Worm (Caenorhabditis elegans): ENCODE measurements around the gene W10C6.2.

W10C6.2 gene

ce11 chrII:11149866-11150685, 28.4 kb upstream of the W10C6.2 start (continued):
- TF ChIP-seq snpc-4 (tag; optimal IDR thresholded peaks at IDR 0.05) = no peak
- peak; percentile 79 for TF ChIP-seq mep-1 (tag; optimal IDR thresholded peaks at IDR 0.05)
- TF ChIP-seq daf-16 (GFP tag; optimal IDR thresholded peaks at IDR 0.05) = peak in 1 of 2 experiments; percentile 76
- peak; percentile 63 for TF ChIP-seq daf-16 (tag; optimal IDR thresholded peaks at IDR 0.05)
- no peak for TF ChIP-seq zip-11 (GFP tag; IDR thresholded peaks at IDR 0.05)
- TF ChIP-seq zfp-2 (tag; optimal IDR thresholded peaks at IDR 0.05) = no peak
- TF ChIP-seq egl-27 (tag; optimal IDR thresholded peaks at IDR 0.05) = no peak
- no peak for TF ChIP-seq F37D6.2 (tag; optimal IDR thresholded peaks at IDR 0.05)
- TF ChIP-seq dve-1 (tag; optimal IDR thresholded peaks at IDR 0.05; ENCODE audit: insufficient read depth) = peak; percentile 69
- TF ChIP-seq nhr-77 (tag; optimal IDR thresholded peaks at IDR 0.05) = peak; percentile 98
- TF ChIP-seq lsy-2 (tag; optimal IDR thresholded peaks at IDR 0.05) = peak in 1 of 2 experiments; percentile 15
- no peak for TF ChIP-seq nhr-25 (tag; optimal IDR thresholded peaks at IDR 0.05; ENCODE audit: borderline replicate concordance, insufficient read depth)
- TF ChIP-seq php-3 (GFP tag; IDR thresholded peaks at IDR 0.05) = peak; percentile 86
- TF ChIP-seq ceh-62 (tag; optimal IDR thresholded peaks at IDR 0.05) = no peak
- TF ChIP-seq unc-62 (GFP tag; optimal IDR thresholded peaks at IDR 0.05 in 1 of 2) = peak; percentile 24 to 87
- TF ChIP-seq unc-62 (tag; optimal IDR thresholded peaks at IDR 0.05) = no peak
- no peak for TF ChIP-seq spr-1 (tag; optimal IDR thresholded peaks at IDR 0.05)
- TF ChIP-seq tra-1 (GFP tag; IDR thresholded peaks at IDR 0.05) = peak; percentile 66; the same call in 1 of the 2 replicates
- TF ChIP-seq ztf-7 (tag; optimal IDR thresholded peaks at IDR 0.05) = no peak
- TF ChIP-seq ceh-44 (GFP tag; IDR thresholded peaks at IDR 0.05) = no peak
- 0 out of 2 replicates have a peak, but pooled peaks have one; percentile 46 for TF ChIP-seq mxl-2 (GFP tag; conservative IDR thresholded peaks at IDR 0.05)
- TF ChIP-seq attf-4 (tag; optimal IDR thresholded peaks at IDR 0.05) = no peak
- TF ChIP-seq unc-130 (GFP tag; optimal IDR thresholded peaks at IDR 0.05) = no peak
- no peak for TF ChIP-seq pqm-1 (tag; optimal IDR thresholded peaks at IDR 0.05)
- TF ChIP-seq snpc-1.2 (GFP tag; IDR thresholded peaks at IDR 0.05) = 0 out of 2 replicates have a peak, but pooled peaks have one; percentile 31
- no peak for TF ChIP-seq dmd-8 (GFP tag; IDR thresholded peaks at IDR 0.05)
- TF ChIP-seq lir-3 (tag; optimal IDR thresholded peaks at IDR 0.05) = no peak
- TF ChIP-seq mdl-1 (tag; optimal IDR thresholded peaks at IDR 0.05) = no peak
- TF ChIP-seq hlh-30 (tag; optimal IDR thresholded peaks at IDR 0.05; ENCODE audit: insufficient read depth) = no peak
- peak; percentile 43 for TF ChIP-seq jun-1 (tag; optimal IDR thresholded peaks at IDR 0.05)
- no peak for TF ChIP-seq tag-97 (GFP tag; IDR thresholded peaks at IDR 0.05)
- TF ChIP-seq ctbp-1 (GFP tag; IDR thresholded peaks at IDR 0.05) = 0 out of 2 replicates have a peak, but pooled peaks have one; percentile 10
- TF ChIP-seq nhr-102 (tag; optimal IDR thresholded peaks at IDR 0.05) = peak; percentile 88
- TF ChIP-seq hif-1 (tag; optimal IDR thresholded peaks at IDR 0.05) = no peak
- no peak for TF ChIP-seq nhr-111 (GFP tag; optimal IDR thresholded peaks at IDR 0.05)
- peak; percentile 66 for TF ChIP-seq hlh-11 (tag; optimal IDR thresholded peaks at IDR 0.05)
- TF ChIP-seq aha-1 (tag) = peak; percentile 92
- TF ChIP-seq nhr-10 (tag; optimal IDR thresholded peaks at IDR 0.05) = peak; percentile 71
- TF ChIP-seq T20F7.1 (GFP tag; optimal IDR thresholded peaks at IDR 0.05) = peak; percentile 59
- no peak for TF ChIP-seq F49E8.2 (tag; optimal IDR thresholded peaks at IDR 0.05; ENCODE audit: borderline replicate concordance)
- TF ChIP-seq R02D3.7 (tag; optimal IDR thresholded peaks at IDR 0.05) = no peak
- TF ChIP-seq fkh-10 (GFP tag; optimal IDR thresholded peaks at IDR 0.05) = no peak
- no peak for TF ChIP-seq nhr-6 (tag; optimal IDR thresholded peaks at IDR 0.05)
- peak; percentile 57 for TF ChIP-seq nhr-41 (GFP tag; IDR thresholded peaks at IDR 0.05)
- TF ChIP-seq lin-13 (GFP tag; optimal IDR thresholded peaks at IDR 0.05) = no peak
- TF ChIP-seq arid-1 (GFP tag; conservative IDR thresholded peaks at IDR 0.05) = peak; percentile 77; the same call in 1 of the 2 replicates
- 0 out of 2 replicates have a peak, but pooled peaks have one; percentile 40 for TF ChIP-seq F26F4.8 (GFP tag; conservative IDR thresholded peaks at IDR 0.05)
- no peak for TF ChIP-seq ZK337.2 (GFP tag; IDR thresholded peaks at IDR 0.05)
- no peak for TF ChIP-seq lin-39 (tag; optimal IDR thresholded peaks at IDR 0.05)
- TF ChIP-seq nhr-11 (tag; optimal IDR thresholded peaks at IDR 0.05) = no peak

All from whole organism, L4 larva.